Worm (Caenorhabditis elegans) whole organism, L4 larva: ENCODE data around the gene F29C4.4.

ENCODE experiments used
- arid-1 ChIP-seq: fragments of 200-800 bp; sonication (Bioruptor generic); conservative IDR thresholded peaks from 2 replicates; pipeline ENCODE4 v1.3.6; 2022; ENCODE audit warnings: missing genetic modification reagents, missing genetic modification characterization, missing compliant biosample characterization
- ceh-20 ChIP-seq: fragments of 200-800 bp; sonication (Bioruptor generic); IDR thresholded peaks from 2 replicates; pipeline ENCODE4 v1.3.6; 2022; ENCODE audit warnings: missing genetic modification reagents, missing genetic modification characterization, missing compliant biosample characterization
- ceh-28 ChIP-seq: fragments of 150-350 bp; optimal IDR thresholded peaks from 2 replicates; lab custom pipeline; 2014; ENCODE audit warnings: missing biosample characterization, missing genetic modification reagents, missing genetic modification characterization
- ceh-82 ChIP-seq: sonication (generic microtip); optimal IDR thresholded peaks from 2 replicates; lab custom pipeline; 2017; ENCODE audit warnings: missing biosample characterization, missing genetic modification characterization
- ces-1 ChIP-seq: fragments of 150-350 bp; sonication (generic microtip); optimal IDR thresholded peaks from 4 replicates; lab custom pipeline; 2014; ENCODE audit warnings: missing biosample characterization, missing genetic modification reagents, missing genetic modification characterization

DNA sequence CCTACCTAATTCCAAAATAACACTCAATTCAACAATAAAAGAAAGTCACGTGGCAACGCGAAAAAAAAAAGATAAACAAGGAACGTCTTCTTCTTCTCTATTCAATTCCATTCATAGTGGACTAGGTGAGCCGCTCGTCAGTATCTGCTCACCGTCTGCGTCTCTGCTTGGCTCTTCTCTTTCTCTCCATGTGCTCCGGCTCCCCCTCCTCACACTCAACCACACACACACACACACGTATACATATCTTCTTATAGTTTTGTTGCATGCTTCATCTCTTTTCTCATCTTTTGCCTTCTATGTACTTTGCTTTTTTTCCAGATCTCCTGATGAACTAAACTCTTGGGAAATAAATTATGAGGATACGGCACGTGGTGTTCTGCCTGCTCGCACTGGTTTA, 20.6 kb downstream of the F29C4.4 start, which contains the start of gene daf-1:
- no peak for TF ChIP-seq arid-1 (GFP tag; lab: Robert Waterston, UW)
- TF ChIP-seq ceh-20 (GFP tag; lab: Robert Waterston, UW), result no peak
- no peak for TF ChIP-seq ces-1 (GFP tag; lab: Kevin White, UChicago)
- TF ChIP-seq ceh-28, result no peak
- TF ChIP-seq ceh-82 (tag; lab: Kevin White, UChicago), result no peak
